Worm (Caenorhabditis elegans): ENCODE measurements around the gene cku-80.
A peak's percentile ranks its signal among the peaks of the same experiment; 100 is the strongest.

cku-80 gene

DNA sequence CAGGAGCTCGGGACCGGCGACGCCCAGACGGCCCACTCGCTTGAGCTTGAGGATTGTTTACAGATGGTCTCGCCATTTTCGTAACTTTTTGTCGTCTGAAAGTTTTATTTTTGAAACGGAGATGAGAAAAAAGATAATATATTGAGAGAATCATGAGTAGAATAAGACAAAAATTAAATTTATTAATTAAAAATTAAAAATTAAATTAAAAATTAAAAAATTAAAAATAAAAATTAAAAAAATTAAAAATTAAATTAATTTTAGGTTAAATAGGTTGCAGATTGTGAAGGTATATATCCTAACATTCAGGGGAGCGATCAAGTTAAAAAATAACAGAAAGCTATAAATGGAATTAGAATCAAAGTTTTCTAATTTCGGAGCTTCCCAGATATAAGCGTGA is 39.9 kb upstream of the cku-80 start, which contains the start of gene B0284.3:
Gene B0284.3, minus strand, starts transcription at position 101 of the 400 bp plus-strand sequence.
- TF ChIP-seq Y22D7AL.16 (tag; optimal IDR thresholded peaks at IDR 0.05) (no peak), rnt-1 (tag; optimal IDR thresholded peaks at IDR 0.05) (no peak), dmd-4 (tag; optimal IDR thresholded peaks at IDR 0.05; ENCODE audit: borderline replicate concordance) (no peak)

DNA sequence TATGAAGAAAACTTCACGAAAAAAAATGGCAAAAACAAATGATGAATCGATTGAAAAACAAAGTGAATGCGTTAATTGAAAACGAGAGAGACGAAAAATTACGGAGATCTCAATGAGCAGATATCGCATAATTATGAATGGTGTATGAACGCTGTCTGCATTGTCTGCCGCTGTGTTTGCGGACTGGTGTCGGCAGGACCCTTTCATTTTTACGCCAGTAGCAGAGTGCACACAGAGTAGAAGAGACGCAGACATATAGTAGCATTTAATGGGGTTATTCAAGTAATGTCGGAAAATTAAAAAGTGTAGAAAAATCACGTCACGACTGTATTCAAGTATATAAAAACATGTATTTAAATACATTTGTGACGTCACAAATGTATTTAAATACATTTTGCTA is 38.8 kb upstream of the cku-80 start:
- TF ChIP-seq sox-2 (GFP tag; IDR thresholded peaks at IDR 0.05) = peak; percentile 24
- peak; percentile 31 for TF ChIP-seq nfya-1 (tag; optimal IDR thresholded peaks at IDR 0.05)
- no peak for TF ChIP-seq dmd-4 (tag; optimal IDR thresholded peaks at IDR 0.05; ENCODE audit: borderline replicate concordance)
- TF ChIP-seq syd-9 (tag; optimal IDR thresholded peaks at IDR 0.05) = no peak
- TF ChIP-seq odd-2 (tag; optimal IDR thresholded peaks at IDR 0.05) = no peak
- peak; percentile 60 for TF ChIP-seq unc-42 (tag; optimal IDR thresholded peaks at IDR 0.05)
- peak; percentile 60 for TF ChIP-seq ceh-31 (tag; optimal IDR thresholded peaks at IDR 0.05)
- no peak for TF ChIP-seq zip-5 (tag; optimal IDR thresholded peaks at IDR 0.05)
- no peak for TF ChIP-seq ceh-14 (tag; optimal IDR thresholded peaks at IDR 0.05)
- no peak for TF ChIP-seq F13H6.1 (tag; optimal IDR thresholded peaks at IDR 0.05)
- no peak for TF ChIP-seq rnt-1 (tag; optimal IDR thresholded peaks at IDR 0.05)
- TF ChIP-seq pat-9 (tag; optimal IDR thresholded peaks at IDR 0.05) = no peak
- TF ChIP-seq ceh-18 (tag; optimal IDR thresholded peaks at IDR 0.05) = no peak
- no peak for TF ChIP-seq unc-3 (GFP tag; conservative IDR thresholded peaks at IDR 0.05)
- TF ChIP-seq unc-3 (tag; optimal IDR thresholded peaks at IDR 0.05) = no peak
- TF ChIP-seq pag-3 (tag; optimal IDR thresholded peaks at IDR 0.05; ENCODE audit: borderline replicate concordance) = no peak
- TF ChIP-seq ttx-3 (tag; optimal IDR thresholded peaks at IDR 0.05) = no peak
- TF ChIP-seq ceh-24 (tag; optimal IDR thresholded peaks at IDR 0.05) = no peak
- TF ChIP-seq pax-1 (tag; optimal IDR thresholded peaks at IDR 0.05) = no peak
- no peak for TF ChIP-seq madf-2 (tag; optimal IDR thresholded peaks at IDR 0.05)
- no peak for TF ChIP-seq nhr-11 (tag; optimal IDR thresholded peaks at IDR 0.05)
- TF ChIP-seq ceh-34 (tag; optimal IDR thresholded peaks at IDR 0.05) = no peak
- TF ChIP-seq ref-2 (tag; optimal IDR thresholded peaks at IDR 0.05) = no peak
- TF ChIP-seq fkh-10 (GFP tag; optimal IDR thresholded peaks at IDR 0.05) = no peak
- TF ChIP-seq dve-1 (tag; optimal IDR thresholded peaks at IDR 0.05) = no peak
- no peak for TF ChIP-seq K09A11.1 (tag; optimal IDR thresholded peaks at IDR 0.05; ENCODE audit: insufficient read depth)
- no peak for TF ChIP-seq hlh-13 (GFP tag; optimal IDR thresholded peaks at IDR 0.05)

- no peak for TF ChIP-seq lin-11 (tag; optimal IDR thresholded peaks at IDR 0.05)
- no peak for TF ChIP-seq sdc-2 (tag; optimal IDR thresholded peaks at IDR 0.05)
- no peak for TF ChIP-seq ceh-18 (tag; optimal IDR thresholded peaks at IDR 0.05)
- no peak for TF ChIP-seq pha-2 (tag; optimal IDR thresholded peaks at IDR 0.05)
- TF ChIP-seq madf-2 (tag; optimal IDR thresholded peaks at IDR 0.05) = no peak
- TF ChIP-seq syd-9 (tag; optimal IDR thresholded peaks at IDR 0.05) = no peak
- TF ChIP-seq che-1 (tag; optimal IDR thresholded peaks at IDR 0.05) = no peak
- TF ChIP-seq ztf-16 (tag; optimal IDR thresholded peaks at IDR 0.05) = no peak
- no peak for TF ChIP-seq ceh-6 (GFP tag; optimal IDR thresholded peaks at IDR 0.05)
- no peak for TF ChIP-seq ceh-48 (tag; optimal IDR thresholded peaks at IDR 0.05)
- TF ChIP-seq fkh-10 (GFP tag; optimal IDR thresholded peaks at IDR 0.05) = no peak
- no peak for TF ChIP-seq pag-3 (tag; optimal IDR thresholded peaks at IDR 0.05; ENCODE audit: borderline replicate concordance)
- no peak for TF ChIP-seq ceh-2 (tag; optimal IDR thresholded peaks at IDR 0.05)
Measured at ce11 chrIII:4381343-4381742, 38.3 kb upstream of the cku-80 start, which contains the start of gene pals-27. pals-27 (plus strand) TSS chrIII:4381643.

DNA sequence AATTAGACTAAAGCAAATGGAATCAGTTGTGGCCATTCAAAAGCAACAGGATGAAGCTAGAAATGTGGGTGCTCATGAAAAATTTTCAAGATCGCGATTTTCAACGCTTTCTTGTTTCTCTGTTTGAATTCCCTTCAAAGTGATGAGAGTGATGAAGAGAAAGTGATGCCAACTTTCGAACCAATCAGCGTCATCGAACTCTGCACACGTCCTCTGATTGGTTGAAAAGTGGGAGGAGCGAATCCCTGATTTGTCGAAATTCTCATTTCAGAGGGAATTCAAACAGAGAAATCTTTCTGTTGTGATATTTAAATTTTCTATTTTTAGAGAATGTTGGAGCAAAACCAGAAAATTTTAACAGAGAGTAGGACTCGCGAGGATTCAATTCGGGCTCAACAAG is 37.5 kb upstream of the cku-80 start:
- no peak for TF ChIP-seq Y22D7AL.16 (tag; optimal IDR thresholded peaks at IDR 0.05)
- peak; percentile 76 for TF ChIP-seq nfya-1 (tag; optimal IDR thresholded peaks at IDR 0.05)

Measured in whole organism, late embryonic.